Fruit fly (Drosophila melanogaster): ENCODE data around the gene CG42394.

DNA sequence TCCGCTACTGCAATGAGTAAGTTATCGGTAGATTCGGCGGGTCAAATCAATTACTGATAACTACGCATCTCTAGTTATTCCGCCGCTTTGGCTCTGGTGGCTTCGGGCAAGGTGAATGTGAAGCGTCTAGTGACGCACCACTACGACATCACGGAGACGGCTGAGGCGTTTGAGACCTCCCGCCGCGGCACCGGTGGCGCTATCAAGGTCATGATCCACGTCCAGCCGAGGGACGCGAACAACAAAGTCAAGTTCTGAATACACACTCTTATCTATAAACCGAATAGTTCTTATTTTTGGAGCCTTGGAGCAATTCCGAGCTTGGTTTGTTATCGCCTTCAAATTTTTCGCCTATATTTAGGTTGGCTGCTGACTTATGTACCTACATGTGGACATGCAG, 28.2 kb downstream of the CG42394 start:
- no peak for TF ChIP-seq Dll (optimal IDR thresholded peaks at IDR 0.05)
- no peak for TF ChIP-seq pan (optimal IDR thresholded peaks at IDR 0.05)
- TF ChIP-seq psq (optimal IDR thresholded peaks at IDR 0.05): no peak

Measured in whole organism.